Worm (Caenorhabditis elegans): ENCODE data around the gene ZK697.8.
A peak's percentile ranks its signal among the peaks of the same experiment; 100 is the strongest.

ZK697.8 gene

DNA sequence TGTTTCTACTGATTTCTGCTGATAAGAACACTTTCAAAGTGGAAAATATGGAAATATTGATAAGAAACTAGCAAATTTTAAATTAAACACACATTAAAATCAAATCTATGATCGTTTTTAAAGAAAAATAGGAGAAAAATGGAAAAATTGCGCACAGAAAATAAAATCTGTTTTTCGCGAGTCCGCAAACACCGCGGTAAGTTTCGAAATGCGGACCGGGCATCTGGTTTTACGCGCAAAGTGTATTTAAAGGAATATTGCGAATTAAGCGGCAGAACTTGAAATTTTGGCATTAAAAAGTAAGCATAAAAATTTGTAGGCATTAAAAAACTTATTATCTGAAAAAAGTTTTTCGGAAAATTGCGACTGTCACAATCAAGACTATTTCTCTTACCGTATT is 24.2 kb upstream of the ZK697.8 start (continued):
- no peak for TF ChIP-seq ama-1 (optimal IDR thresholded peaks at IDR 0.05)
- TF ChIP-seq Y48G9A.11 (GFP tag; IDR thresholded peaks at IDR 0.05) = no peak
- TF ChIP-seq rbr-2 (tag; optimal IDR thresholded peaks at IDR 0.05) = no peak
- no peak for TF ChIP-seq nhr-76 (tag; optimal IDR thresholded peaks at IDR 0.05)
- TF ChIP-seq ceh-44 (GFP tag; IDR thresholded peaks at IDR 0.05) = no peak
- TF ChIP-seq lin-15B (tag; optimal IDR thresholded peaks at IDR 0.05) = no peak
- no peak for TF ChIP-seq F49E8.2 (tag; optimal IDR thresholded peaks at IDR 0.05; ENCODE audit: borderline replicate concordance)
- no peak for TF ChIP-seq aly-2 (tag; optimal IDR thresholded peaks at IDR 0.05)

DNA sequence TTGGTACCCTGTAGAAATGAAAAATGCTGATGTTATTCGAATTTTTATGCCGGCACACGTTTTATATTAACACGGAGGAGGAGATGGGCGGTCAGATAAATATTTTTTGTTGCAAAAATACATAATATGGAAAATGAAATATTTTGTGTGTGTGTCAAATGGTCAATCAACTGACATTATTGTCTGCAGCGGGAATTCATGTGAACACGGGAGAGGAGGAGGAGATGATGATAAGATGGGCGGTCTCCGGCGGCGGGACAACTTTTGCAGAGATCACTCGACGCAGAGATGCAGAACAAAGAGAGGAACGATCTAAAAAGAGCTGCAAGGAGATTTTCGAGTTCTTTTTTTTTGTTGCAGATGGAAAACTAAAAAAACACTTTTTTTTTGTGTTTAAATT is 22.8 kb upstream of the ZK697.8 start, which contains the start of gene dhs-13:
dhs-13 (minus strand) TSS at position 8 of the 400 bp plus-strand sequence.
- TF ChIP-seq daf-19 (GFP tag; conservative IDR thresholded peaks at IDR 0.05) (no peak), ceh-44 (GFP tag; IDR thresholded peaks at IDR 0.05) (no peak), dve-1 (tag; optimal IDR thresholded peaks at IDR 0.05; ENCODE audit: insufficient read depth) (peak; percentile 46), pqm-1 (tag; optimal IDR thresholded peaks at IDR 0.05) (peak; percentile 27), mep-1 (tag; optimal IDR thresholded peaks at IDR 0.05) (peak; percentile 28), gei-8 (GFP tag; optimal IDR thresholded peaks at IDR 0.05) (no peak), nhr-25 (tag; optimal IDR thresholded peaks at IDR 0.05; ENCODE audit: borderline replicate concordance, insufficient read depth) (no peak), lsy-2 (tag; optimal IDR thresholded peaks at IDR 0.05) (no peak), nhr-28 (tag; optimal IDR thresholded peaks at IDR 0.05) (peak; percentile 76), mdl-1 (tag; optimal IDR thresholded peaks at IDR 0.05) (peak in 1 of 2 experiments; percentile 14), Y105C5A.15 (GFP tag; IDR thresholded peaks at IDR 0.05) (no peak), egl-27 (tag; optimal IDR thresholded peaks at IDR 0.05) (no peak), mxl-3 (GFP tag; optimal IDR thresholded peaks at IDR 0.05) (peak; percentile 66), ama-1 (optimal IDR thresholded peaks at IDR 0.05) (no peak), hlh-11 (tag; optimal IDR thresholded peaks at IDR 0.05) (peak; percentile 83), hmg-1.1 (GFP tag; IDR thresholded peaks at IDR 0.05) (no peak), dmd-8 (GFP tag; IDR thresholded peaks at IDR 0.05) (no peak), mes-2 (tag; optimal IDR thresholded peaks at IDR 0.05; ENCODE audit: poor library complexity, severe bottlenecking) (peak; percentile 9), hlh-30 (tag; optimal IDR thresholded peaks at IDR 0.05; ENCODE audit: insufficient read depth) (peak; percentile 93), dmd-6 (GFP tag; IDR thresholded peaks at IDR 0.05) (peak; percentile 67), sdz-12 (GFP tag; optimal IDR thresholded peaks at IDR 0.05) (no peak), duxl-1 (tag; optimal IDR thresholded peaks at IDR 0.05; ENCODE audit: poor library complexity) (no peak), T20F7.1 (GFP tag; optimal IDR thresholded peaks at IDR 0.05) (no peak), madf-9 (GFP tag; conservative IDR thresholded peaks at IDR 0.05) (no peak), daf-16 (GFP tag; optimal IDR thresholded peaks at IDR 0.05) (peak in 1 of 2 experiments; percentile 28), daf-16 (tag; optimal IDR thresholded peaks at IDR 0.05) (peak; percentile 4), unc-39 (tag; optimal IDR thresholded peaks at IDR 0.05) (no peak), ceh-62 (tag; optimal IDR thresholded peaks at IDR 0.05) (no peak)

DNA sequence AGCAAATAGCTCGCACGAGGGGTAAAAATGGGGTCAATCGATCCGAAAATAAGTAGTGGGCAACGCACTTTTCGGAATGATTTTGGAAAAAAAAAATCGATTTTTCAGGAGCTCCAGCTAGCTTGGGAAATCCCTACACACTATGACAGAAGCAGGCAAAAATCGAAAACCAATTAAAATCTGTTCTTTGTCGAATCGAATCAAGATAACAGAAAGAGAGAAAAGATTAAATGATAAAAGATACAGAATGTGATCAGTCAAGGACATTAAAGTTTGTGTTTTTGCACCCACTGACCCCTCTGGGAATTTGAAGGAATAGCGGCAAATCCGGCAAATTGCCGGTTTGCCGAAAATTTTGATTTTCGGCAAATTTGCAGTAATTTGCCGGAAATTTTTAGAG is 18.5 kb upstream of the ZK697.8 start:
- TF ChIP-seq ZK337.2 (GFP tag; IDR thresholded peaks at IDR 0.05) (no peak), nhr-28 (tag; optimal IDR thresholded peaks at IDR 0.05) (peak; percentile 22)

DNA sequence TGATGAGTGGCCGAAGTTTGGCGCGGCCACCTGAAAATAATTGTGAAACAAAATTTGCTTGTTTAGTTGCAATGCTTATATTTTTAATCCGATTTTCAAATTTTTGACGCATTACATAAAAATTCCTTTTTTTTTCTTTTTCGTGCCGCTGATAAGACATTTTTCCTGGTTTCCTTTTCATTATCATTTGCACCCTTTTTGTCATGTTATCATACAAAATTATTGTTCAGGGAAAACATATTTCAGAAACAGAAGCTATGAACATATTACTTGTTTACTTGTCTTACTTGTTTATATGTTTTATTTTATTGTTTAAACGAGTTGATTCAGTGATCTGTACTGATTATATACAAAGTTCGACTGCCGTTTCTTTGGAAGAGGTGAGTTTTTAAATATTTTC is 11.7 kb upstream of the ZK697.8 start, which contains the start of gene clec-205:
clec-205 (plus strand) TSS at position 212 of the 400 bp plus-strand sequence.
- TF ChIP-seq nhr-77 (tag; optimal IDR thresholded peaks at IDR 0.05) (peak; percentile 1), cey-2 (tag; optimal IDR thresholded peaks at IDR 0.05; ENCODE audit: borderline replicate concordance, insufficient read depth) (no peak), zip-2 (tag; optimal IDR thresholded peaks at IDR 0.05) (no peak), ZK337.2 (GFP tag; IDR thresholded peaks at IDR 0.05) (no peak), F49E8.2 (tag; optimal IDR thresholded peaks at IDR 0.05; ENCODE audit: borderline replicate concordance) (no peak), lin-29 (GFP tag; IDR thresholded peaks at IDR 0.05) (no peak), zag-1 (tag; optimal IDR thresholded peaks at IDR 0.05) (no peak), zfp-3 (GFP tag; conservative IDR thresholded peaks at IDR 0.05) (no peak), nhr-28 (tag; optimal IDR thresholded peaks at IDR 0.05) (peak; percentile 39), pqm-1 (tag; optimal IDR thresholded peaks at IDR 0.05) (peak; percentile 53), R02D3.7 (tag; optimal IDR thresholded peaks at IDR 0.05) (no peak), mxl-3 (GFP tag; optimal IDR thresholded peaks at IDR 0.05) (no peak), unc-130 (GFP tag; optimal IDR thresholded peaks at IDR 0.05) (no peak), dmd-6 (GFP tag; IDR thresholded peaks at IDR 0.05) (peak; percentile 36; the same call in 1 of the 2 replicates), snpc-4 (tag; optimal IDR thresholded peaks at IDR 0.05) (no peak), daf-16 (GFP tag; optimal IDR thresholded peaks at IDR 0.05) (no peak), daf-16 (tag; optimal IDR thresholded peaks at IDR 0.05) (peak; percentile 86)

Data from whole organism, L4 larva.